Worm (Caenorhabditis elegans) whole organism, L1 larva: ENCODE data around the gene sos-1.
A peak's percentile ranks its signal among the peaks of the same experiment; 100 is the strongest.

Experiments
- C16A3.4 ChIP-seq: fragments of 150-350 bp; optimal IDR thresholded peaks from 2 replicates; lab custom pipeline; 2014; ENCODE audit warnings: missing biosample characterization, missing genetic modification characterization
- Y116A8C.19 ChIP-seq: sonication (generic microtip); optimal IDR thresholded peaks from 2 replicates; lab custom pipeline; 2016; ENCODE audit warnings: missing compliant biosample characterization, missing genetic modification characterization, borderline replicate concordance
- aha-1 ChIP-seq: fragments of 150-350 bp; optimal IDR thresholded peaks from 2 replicates; lab custom pipeline; 2014; ENCODE audit warnings: missing biosample characterization, missing genetic modification characterization
- blmp-1 ChIP-seq: fragments of 150-350 bp; optimal IDR thresholded peaks from 2 replicates; lab custom pipeline; 2014; ENCODE audit warnings: missing biosample characterization, missing genetic modification characterization
- ceh-63 ChIP-seq: fragments of 200-800 bp; sonication (Bioruptor generic); optimal IDR thresholded peaks from 2 replicates; lab custom pipeline; 2018; ENCODE audit warnings: mild to moderate bottlenecking, missing genetic modification characterization, missing compliant biosample characterization
- ceh-82 ChIP-seq, 3 experiments: fragments of 150-350 bp in 1 of 3; sonication (generic microtip) in 2 of 3; optimal IDR thresholded peaks; 2 replicates each; lab custom pipeline; 2014 to 2017; ENCODE audit warnings: missing biosample characterization in 3 of 3, missing genetic modification characterization in 3 of 3
- ceh-90 ChIP-seq: sonication (generic microtip); optimal IDR thresholded peaks from 2 replicates; lab custom pipeline; 2016; ENCODE audit warnings: missing genetic modification characterization, missing compliant biosample characterization
- ces-1 ChIP-seq: fragments of 150-350 bp; optimal IDR thresholded peaks from 2 replicates; lab custom pipeline; 2014; ENCODE audit warnings: missing biosample characterization, missing genetic modification reagents, missing genetic modification characterization
- dpl-1 ChIP-seq, 3 experiments: fragments of 150-350 bp in 2 of 3; sonication (generic microtip) in 1 of 3; optimal IDR thresholded peaks; 2 replicates each; lab custom pipeline; 2014 to 2017; ENCODE audit warnings: missing biosample characterization in 3 of 3, missing genetic modification characterization in 3 of 3, missing genetic modification reagents in 3 of 3
- efl-1 ChIP-seq, 4 experiments: fragments of 150-350 bp; optimal IDR thresholded peaks in 3 of 4; peaks in 1 of 4; 1 replicate in 1 of 4; 2 replicates in 3 of 4; lab custom pipeline; 2014; ENCODE audit warnings: missing biosample characterization in 2 of 4, missing genetic modification characterization in 2 of 4, missing genetic modification reagents in 2 of 4
- efl-3 ChIP-seq: fragments of 200-800 bp; sonication (Bioruptor generic); optimal IDR thresholded peaks from 2 replicates; lab custom pipeline; 2018; ENCODE audit warnings: mild to moderate bottlenecking, missing genetic modification characterization, missing compliant biosample characterization
- egl-13 ChIP-seq: sonication (generic microtip); optimal IDR thresholded peaks from 2 replicates; lab custom pipeline; 2016; ENCODE audit warnings: missing genotype, missing genetic modification reagents, missing genetic modification characterization, missing compliant biosample characterization
- elt-3 ChIP-seq, 6 experiments: fragments of 150-350 bp in 1 of 6; sonication (generic microtip); optimal IDR thresholded peaks; 2 replicates each; lab custom pipeline; 2017 to 2018; ENCODE audit warnings: missing biosample characterization in 6 of 6, missing genetic modification characterization in 6 of 6, inconsistent platforms in 1 of 6
- ets-5 ChIP-seq: fragments of 200-800 bp; sonication (Bioruptor generic); IDR thresholded peaks from 2 replicates; pipeline ENCODE4 v1.3.6; 2022; ENCODE audit warnings: missing genetic modification characterization, missing compliant biosample characterization
- fkh-10 ChIP-seq: sonication (generic microtip); optimal IDR thresholded peaks from 2 replicates; lab custom pipeline; 2017; ENCODE audit warnings: missing biosample characterization, missing genetic modification reagents, missing genetic modification characterization
- fkh-8 ChIP-seq: sonication (generic microtip); optimal IDR thresholded peaks from 2 replicates; lab custom pipeline; 2016; ENCODE audit warnings: mild to moderate bottlenecking, missing genetic modification characterization, missing compliant biosample characterization
- hlh-17 ChIP-seq: fragments of 200-800 bp; sonication (Bioruptor generic); optimal IDR thresholded peaks from 2 replicates; lab custom pipeline; 2018; ENCODE audit warnings: missing genetic modification characterization, mild to moderate bottlenecking, missing compliant biosample characterization, moderate library complexity, borderline replicate concordance
- hpl-2 ChIP-seq: fragments of 150-350 bp; optimal IDR thresholded peaks from 2 replicates; lab custom pipeline; 2014; ENCODE audit warnings: missing biosample characterization, missing genetic modification reagents, missing genetic modification characterization
- isw-1 ChIP-seq: fragments of 200-800 bp; sonication (Bioruptor generic); IDR thresholded peaks from 2 replicates; pipeline ENCODE4 v1.3.6; 2022; ENCODE audit warnings: missing genetic modification characterization, missing compliant biosample characterization
- lin-14 ChIP-seq: fragments of 200-800 bp; sonication (Bioruptor generic); optimal IDR thresholded peaks from 2 replicates; lab custom pipeline; 2018; ENCODE audit warnings: mild to moderate bottlenecking, missing genetic modification characterization, moderate library complexity, missing compliant biosample characterization
- lin-39 ChIP-seq: fragments of 150-350 bp; optimal IDR thresholded peaks from 2 replicates; lab custom pipeline; 2014; ENCODE audit warnings: missing biosample characterization, missing genetic modification reagents, missing genetic modification characterization
- lsy-2 ChIP-seq, 2 experiments: fragments of 150-350 bp; optimal IDR thresholded peaks; 2 replicates each; lab custom pipeline; 2014; ENCODE audit warnings: missing biosample characterization in 2 of 2, missing genetic modification characterization in 2 of 2
- mab-9 ChIP-seq: fragments of 200-800 bp; sonication (Bioruptor generic); IDR thresholded peaks from 2 replicates; pipeline ENCODE4 v1.3.6; 2022; ENCODE audit warnings: missing genetic modification reagents, missing genetic modification characterization, missing compliant biosample characterization
- mdl-1 ChIP-seq, 2 experiments: fragments of 150-350 bp; optimal IDR thresholded peaks; 2 replicates each; lab custom pipeline; 2014 to 2017; ENCODE audit warnings: missing biosample characterization in 2 of 2, missing genetic modification characterization in 2 of 2, inconsistent platforms in 1 of 2
- mef-2 ChIP-seq: fragments of 150-350 bp; optimal IDR thresholded peaks from 2 replicates; lab custom pipeline; 2014; ENCODE audit warnings: missing biosample characterization, missing genetic modification characterization
- mep-1 ChIP-seq: fragments of 150-350 bp; optimal IDR thresholded peaks from 2 replicates; lab custom pipeline; 2014; ENCODE audit warnings: missing biosample characterization, missing genetic modification characterization
- nhr-20 ChIP-seq: sonication (generic microtip); optimal IDR thresholded peaks from 2 replicates; lab custom pipeline; 2016; ENCODE audit warnings: mild to moderate bottlenecking, missing genetic modification characterization, missing compliant biosample characterization
- nhr-47 ChIP-seq: sonication (generic microtip); optimal IDR thresholded peaks from 2 replicates; lab custom pipeline; 2016; ENCODE audit warnings: mild to moderate bottlenecking, missing genetic modification characterization, moderate library complexity, missing compliant biosample characterization
- nhr-71 ChIP-seq: sonication (generic microtip); optimal IDR thresholded peaks from 2 replicates; lab custom pipeline; 2016; ENCODE audit warnings: mild to moderate bottlenecking, missing genetic modification characterization, moderate library complexity, missing compliant biosample characterization
- nhr-84 ChIP-seq: sonication (generic microtip); optimal IDR thresholded peaks from 2 replicates; lab custom pipeline; 2017; ENCODE audit warnings: missing biosample characterization, missing genetic modification characterization
- nhr-85 ChIP-seq: sonication (generic microtip); peaks from one replicate; lab custom pipeline; 2016; ENCODE audit warnings: missing genetic modification characterization, inconsistent platforms, missing compliant biosample characterization
- pax-3 ChIP-seq: fragments of 200-800 bp; sonication (Bioruptor generic); optimal IDR thresholded peaks from 2 replicates; lab custom pipeline; 2018; ENCODE audit warnings: mild to moderate bottlenecking, missing genetic modification characterization, moderate library complexity, missing compliant biosample characterization
- pqm-1 ChIP-seq: sonication (generic microtip); optimal IDR thresholded peaks from 3 replicates; lab custom pipeline; 2017; ENCODE audit warnings: missing biosample characterization, missing genetic modification characterization
- skn-1 ChIP-seq: fragments of 150-350 bp; optimal IDR thresholded peaks from 2 replicates; lab custom pipeline; 2014; ENCODE audit warnings: missing biosample characterization, missing genetic modification characterization
- snu-23 ChIP-seq: sonication (generic microtip); optimal IDR thresholded peaks from 2 replicates; lab custom pipeline; 2016; ENCODE audit warnings: missing genetic modification characterization, missing compliant biosample characterization
- sox-4 ChIP-seq: sonication (generic microtip); optimal IDR thresholded peaks from 2 replicates; lab custom pipeline; 2016; ENCODE audit warnings: missing genetic modification characterization, missing compliant biosample characterization
- swsn-7 ChIP-seq: sonication (generic microtip); optimal IDR thresholded peaks from 2 replicates; lab custom pipeline; 2016; ENCODE audit warnings: missing genetic modification characterization, missing compliant biosample characterization
- tbx-2 ChIP-seq: sonication (generic microtip); optimal IDR thresholded peaks from 2 replicates; lab custom pipeline; 2016; ENCODE audit warnings: missing genetic modification characterization, missing compliant biosample characterization
- unc-30 ChIP-seq: sonication (generic microtip); optimal IDR thresholded peaks from 2 replicates; lab custom pipeline; 2017; ENCODE audit warnings: missing biosample characterization, missing genetic modification characterization
- unc-62 ChIP-seq: fragments of 150-350 bp; optimal IDR thresholded peaks from 2 replicates; lab custom pipeline; 2014; ENCODE audit warnings: missing biosample characterization, missing genetic modification reagents, missing genetic modification characterization
- xbp-1 ChIP-seq: sonication (generic microtip); optimal IDR thresholded peaks from 2 replicates; lab custom pipeline; 2016; ENCODE audit warnings: missing genetic modification characterization, missing compliant biosample characterization
- zip-4 ChIP-seq: fragments of 200-800 bp; sonication (Bioruptor generic); optimal IDR thresholded peaks from 2 replicates; lab custom pipeline; 2018; ENCODE audit warnings: mild to moderate bottlenecking, missing genetic modification characterization, moderate library complexity, missing compliant biosample characterization
- ztf-4 ChIP-seq: fragments of 150-350 bp; optimal IDR thresholded peaks from 2 replicates; lab custom pipeline; 2014; ENCODE audit warnings: missing biosample characterization, missing genetic modification characterization

sos-1 gene

ce11 chrV:4546854-4547253, 2.2 kb downstream of the sos-1 start:
- TF ChIP-seq efl-1 (optimal IDR thresholded peaks at IDR 0.05; lab: Kevin White, UChicago): no peak
- TF ChIP-seq efl-1 (GFP tag; optimal IDR thresholded peaks at IDR 0.05 in 1 of 2; lab: Kevin White, UChicago): peak in 1 of 2 experiments; percentile 5
- no peak for TF ChIP-seq pqm-1 (tag; lab: Kevin White, UChicago)

ce11 chrV:4539855-4540254, 9.2 kb downstream of the sos-1 start:
- TF ChIP-seq ceh-63 (GFP tag; lab: Kevin White, UChicago): no peak
- TF ChIP-seq pax-3 (tag; lab: Kevin White, UChicago): no peak
- TF ChIP-seq mef-2 (tag; lab: Kevin White, UChicago): no peak
- TF ChIP-seq ces-1: no peak
- TF ChIP-seq zip-4 (GFP tag; lab: Kevin White, UChicago): no peak
- TF ChIP-seq lin-39 (tag; lab: Kevin White, UChicago): no peak
- TF ChIP-seq pqm-1 (tag; lab: Kevin White, UChicago): no peak
- no peak for TF ChIP-seq nhr-84 (tag; lab: Kevin White, UChicago)
- no peak for TF ChIP-seq xbp-1 (tag; lab: Kevin White, UChicago)
- TF ChIP-seq ztf-4 (tag; lab: Kevin White, UChicago): no peak
- no peak for TF ChIP-seq mab-9
- TF ChIP-seq C16A3.4: no peak
- TF ChIP-seq unc-62 (GFP tag; lab: Kevin White, UChicago): no peak
- no peak for TF ChIP-seq elt-3 (tag; optimal IDR thresholded peaks at IDR 0.05; lab: Kevin White, UChicago)
- TF ChIP-seq isw-1 (GFP tag; lab: Robert Waterston, UW): no peak
- no peak for TF ChIP-seq nhr-85 (tag; lab: Kevin White, UChicago)
- no peak for TF ChIP-seq nhr-20
- no peak for TF ChIP-seq aha-1 (tag; lab: Kevin White, UChicago)

ce11 chrV:4535736-4536135, 13.4 kb downstream of the sos-1 start:
- no peak for TF ChIP-seq swsn-7 (tag; lab: Kevin White, UChicago)
- TF ChIP-seq ceh-82 (tag; optimal IDR thresholded peaks at IDR 0.05; lab: Kevin White, UChicago): no peak
- TF ChIP-seq ztf-4 (tag; lab: Kevin White, UChicago): no peak
- TF ChIP-seq skn-1 (tag; lab: Kevin White, UChicago): no peak
- TF ChIP-seq ceh-90 (tag; lab: Kevin White, UChicago): no peak
- TF ChIP-seq dpl-1 (GFP tag; optimal IDR thresholded peaks at IDR 0.05; lab: Kevin White, UChicago): no peak
- TF ChIP-seq zip-4 (GFP tag; lab: Kevin White, UChicago): no peak
- no peak for TF ChIP-seq mdl-1 (tag; optimal IDR thresholded peaks at IDR 0.05; lab: Kevin White, UChicago)
- no peak for TF ChIP-seq unc-30 (tag; lab: Kevin White, UChicago)
- no peak for TF ChIP-seq efl-3 (GFP tag; lab: Kevin White, UChicago)
- TF ChIP-seq isw-1 (GFP tag; lab: Robert Waterston, UW): no peak

- TF ChIP-seq efl-1 (optimal IDR thresholded peaks at IDR 0.05; lab: Kevin White, UChicago): no peak
- peak in 1 of 2 experiments; percentile 54 for TF ChIP-seq efl-1 (GFP tag; optimal IDR thresholded peaks at IDR 0.05 in 1 of 2; lab: Kevin White, UChicago)
- no peak for TF ChIP-seq tbx-2 (tag; lab: Kevin White, UChicago)
- no peak for TF ChIP-seq blmp-1 (tag; lab: Kevin White, UChicago)
- no peak for TF ChIP-seq Y116A8C.19
- TF ChIP-seq nhr-84 (tag; lab: Kevin White, UChicago): no peak
- TF ChIP-seq elt-3 (tag; optimal IDR thresholded peaks at IDR 0.05; lab: Kevin White, UChicago): no peak
- TF ChIP-seq ceh-90 (tag; lab: Kevin White, UChicago): no peak
Observed at ce11 chrV:4527934-4528333, 21.2 kb downstream of the sos-1 start.

- TF ChIP-seq hpl-2 (GFP tag; lab: Kevin White, UChicago) (no peak), lin-14 (GFP tag; lab: Kevin White, UChicago) (peak; percentile 69), lsy-2 (tag; optimal IDR thresholded peaks at IDR 0.05; lab: Kevin White, UChicago) (peak in 1 of 2 experiments; percentile 18), swsn-7 (tag; lab: Kevin White, UChicago) (peak; percentile 35), fkh-10 (GFP tag; lab: Kevin White, UChicago) (peak; percentile 23), mep-1 (tag; lab: Kevin White, UChicago) (no peak), ets-5 (no peak), sox-4 (tag; lab: Kevin White, UChicago) (peak; percentile 50), fkh-8 (peak; percentile 84), nhr-85 (tag; lab: Kevin White, UChicago) (no peak), unc-62 (GFP tag; lab: Kevin White, UChicago) (no peak), snu-23 (GFP tag; lab: Kevin White, UChicago) (peak; percentile 4), egl-13 (tag; lab: Kevin White, UChicago) (peak; percentile 50), hlh-17 (GFP tag; lab: Kevin White, UChicago) (no peak), Y116A8C.19 (no peak), nhr-71 (peak; percentile 75), nhr-47 (tag; lab: Kevin White, UChicago) (peak; percentile 55)
Observed at ce11 chrV:4526801-4527425, 22.2 kb downstream of the sos-1 start.
